Worm (Caenorhabditis elegans): Measurements from ENCODE around the gene hpx-2.

DNA sequence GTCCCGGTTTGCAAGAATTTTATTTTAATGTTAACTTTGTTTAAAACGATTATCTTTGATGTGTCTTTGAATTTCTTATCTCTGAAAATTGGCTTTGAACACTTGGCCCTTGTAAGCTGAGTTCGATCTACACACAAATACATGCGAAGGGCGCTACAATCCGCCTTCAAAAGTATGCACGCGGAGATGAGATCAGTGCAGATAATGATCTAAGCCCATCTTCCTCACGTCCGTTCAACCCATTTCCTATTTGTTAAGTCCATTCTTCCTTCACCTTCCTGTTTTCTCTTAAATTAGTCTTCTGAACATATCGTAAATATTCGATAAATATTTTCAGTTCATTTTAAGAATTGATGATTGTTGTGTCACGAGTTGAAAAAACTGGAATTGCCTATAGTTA is 16.1 kb downstream of the hpx-2 start, which contains the start of gene nhr-175:
- TF ChIP-seq W03F9.2 (tag; optimal IDR thresholded peaks at IDR 0.05), result no peak
- no peak for TF ChIP-seq him-1 (tag; optimal IDR thresholded peaks at IDR 0.05)
